Fruit fly (Drosophila melanogaster) whole organism, embryonic: ENCODE measurements around the gene stv.

Experiments
- Bgb ChIP-seq: fragments of 200-800 bp; sonication (Bioruptor generic); IDR thresholded peaks from 2 replicates; pipeline ENCODE4 v1.3.6; 2022; ENCODE audit warnings: missing biosample characterization, missing genetic modification characterization; ENCODE audit not compliant: partially characterized antibody
- CG10543 ChIP-seq: fragments of 200-800 bp; sonication (Bioruptor generic); optimal IDR thresholded peaks from 3 replicates; lab custom pipeline; 2017; ENCODE audit warnings: missing biosample characterization, mild to moderate bottlenecking, missing genetic modification characterization, moderate library complexity
- CG10654 ChIP-seq: fragments of 200-800 bp; sonication (Bioruptor generic); optimal IDR thresholded peaks from 2 replicates; lab custom pipeline; 2016; ENCODE audit warnings: missing biosample characterization, missing genetic modification characterization
- CG11723 ChIP-seq: fragments of 200-800 bp; sonication (Bioruptor generic); optimal IDR thresholded peaks from 2 replicates; lab custom pipeline; 2017; ENCODE audit warnings: missing biosample characterization, mild to moderate bottlenecking, missing genetic modification characterization
- CG1832 ChIP-seq: fragments of 200-800 bp; sonication (Bioruptor generic); optimal IDR thresholded peaks from 2 replicates; lab custom pipeline; 2017; ENCODE audit warnings: missing biosample characterization, mild to moderate bottlenecking, missing genetic modification characterization, inconsistent platforms
- CG2678 ChIP-seq: fragments of 200-800 bp; sonication (Bioruptor generic); optimal IDR thresholded peaks from 3 replicates; lab custom pipeline; 2019; ENCODE audit warnings: missing biosample characterization, mild to moderate bottlenecking, missing genetic modification characterization, moderate library complexity
- CG30020 ChIP-seq: fragments of 200-800 bp; optimal IDR thresholded peaks from 2 replicates; lab custom pipeline; 2019; ENCODE audit warnings: missing biosample characterization, mild to moderate bottlenecking, missing genetic modification characterization, moderate library complexity
- CG4404 ChIP-seq: fragments of 200-800 bp; sonication (Bioruptor generic); IDR thresholded peaks from 2 replicates; pipeline ENCODE4 v1.3.6; 2022; ENCODE audit warnings: missing biosample characterization, missing genetic modification characterization
- CG5245 ChIP-seq: fragments of 200-800 bp; sonication (Bioruptor generic); optimal IDR thresholded peaks from 3 replicates; lab custom pipeline; 2016; ENCODE audit warnings: missing biosample characterization, missing genetic modification characterization
- CG6683 ChIP-seq: fragments of 200-800 bp; sonication (Bioruptor generic); optimal IDR thresholded peaks from 2 replicates; lab custom pipeline; 2017; ENCODE audit warnings: missing biosample characterization, mild to moderate bottlenecking, missing genetic modification characterization, missing genetic modification reagents
- CG6854 ChIP-seq: fragments of 200-800 bp; sonication (Bioruptor generic); optimal IDR thresholded peaks from 3 replicates; lab custom pipeline; 2017; ENCODE audit warnings: missing biosample characterization, mild to moderate bottlenecking, missing genetic modification characterization
- CG7987 ChIP-seq: fragments of 200-800 bp; sonication (Bioruptor generic); optimal IDR thresholded peaks from 2 replicates; lab custom pipeline; 2018; ENCODE audit warnings: missing biosample characterization, mild to moderate bottlenecking, missing genetic modification characterization, moderate library complexity
- CG8388 ChIP-seq: fragments of 200-800 bp; sonication (Bioruptor generic); optimal IDR thresholded peaks from 2 replicates; lab custom pipeline; 2019; ENCODE audit warnings: missing biosample characterization, mild to moderate bottlenecking, missing genetic modification characterization, moderate library complexity
- CG8924 ChIP-seq: fragments of 200-800 bp; optimal IDR thresholded peaks from 3 replicates; lab custom pipeline; 2019; ENCODE audit warnings: missing biosample characterization, mild to moderate bottlenecking, missing genetic modification characterization, moderate library complexity
- CG9727 ChIP-seq: fragments of 200-800 bp; sonication (Bioruptor generic); optimal IDR thresholded peaks from 3 replicates; lab custom pipeline; 2017; ENCODE audit warnings: missing biosample characterization, mild to moderate bottlenecking, missing genetic modification characterization
- CG9876 ChIP-seq: fragments of 200-800 bp; sonication (Bioruptor generic); optimal IDR thresholded peaks from 2 replicates; lab custom pipeline; 2016; ENCODE audit warnings: missing biosample characterization, missing genetic modification characterization
- Deaf1 ChIP-seq: fragments of 200-800 bp; optimal IDR thresholded peaks from 3 replicates; lab custom pipeline; 2019; ENCODE audit warnings: missing biosample characterization, mild to moderate bottlenecking, missing genetic modification characterization, moderate library complexity
- Dip2 ChIP-seq: fragments of 200-800 bp; sonication (Bioruptor generic); IDR thresholded peaks from 2 replicates; pipeline ENCODE4 v1.3.6; 2022; ENCODE audit warnings: missing biosample characterization, missing genetic modification characterization
- Dp ChIP-seq: fragments of 200-800 bp; sonication (Bioruptor generic); optimal IDR thresholded peaks from 2 replicates; lab custom pipeline; 2018; ENCODE audit warnings: missing biosample characterization, mild to moderate bottlenecking, missing genetic modification characterization, moderate library complexity
- Fer1 ChIP-seq: fragments of 200-800 bp; sonication (Bioruptor generic); optimal IDR thresholded peaks from 2 replicates; lab custom pipeline; 2017; ENCODE audit warnings: missing biosample characterization, mild to moderate bottlenecking, missing genetic modification characterization
- Gug ChIP-seq: fragments of 200-800 bp; sonication (Bioruptor generic); IDR thresholded peaks from 4 replicates; pipeline ENCODE4 v1.3.6; 2022; ENCODE audit warnings: missing biosample characterization, missing genetic modification characterization
- HLH4C ChIP-seq: fragments of 200-800 bp; sonication (Bioruptor generic); IDR thresholded peaks from 3 replicates; pipeline ENCODE4 v1.3.6; 2022; ENCODE audit warnings: missing biosample characterization, missing genetic modification characterization; ENCODE audit not compliant: partially characterized antibody
- Hr3 ChIP-seq: fragments of 200-800 bp; sonication (Bioruptor generic); optimal IDR thresholded peaks from 3 replicates; lab custom pipeline; 2016; ENCODE audit warnings: missing biosample characterization, missing genetic modification characterization
- MBD-R2 ChIP-seq: fragments of 200-800 bp; sonication (Bioruptor generic); IDR thresholded peaks from 2 replicates; pipeline ENCODE4 v1.3.6; 2022; ENCODE audit warnings: missing biosample characterization, missing genetic modification characterization
- NfI ChIP-seq: fragments of 200-800 bp; sonication (Bioruptor generic); optimal IDR thresholded peaks from 3 replicates; lab custom pipeline; 2018; ENCODE audit warnings: missing biosample characterization, mild to moderate bottlenecking, missing genetic modification characterization, moderate library complexity
- Oli ChIP-seq: fragments of 200-800 bp; sonication (Bioruptor generic); optimal IDR thresholded peaks from 2 replicates; lab custom pipeline; 2018; ENCODE audit warnings: missing biosample characterization, mild to moderate bottlenecking, missing genetic modification characterization, moderate library complexity
- Ravus ChIP-seq: fragments of 200-800 bp; sonication (Bioruptor generic); IDR thresholded peaks from 2 replicates; pipeline ENCODE4 v1.3.6; 2022; ENCODE audit warnings: missing biosample characterization, missing genetic modification characterization
- Six4 ChIP-seq: fragments of 200-800 bp; sonication (Bioruptor generic); optimal IDR thresholded peaks from 2 replicates; lab custom pipeline; 2016; ENCODE audit warnings: missing biosample characterization, missing genetic modification characterization
- Usf ChIP-seq: fragments of 200-800 bp; sonication (Bioruptor generic); optimal IDR thresholded peaks from 2 replicates; lab custom pipeline; 2017; ENCODE audit warnings: missing genotype, missing biosample characterization, missing genetic modification characterization
- Xbp1 ChIP-seq: fragments of 200-800 bp; sonication (Bioruptor generic); optimal IDR thresholded peaks from 3 replicates; lab custom pipeline; 2016; ENCODE audit warnings: missing biosample characterization, mild to moderate bottlenecking, missing genetic modification characterization
- bowl ChIP-seq: fragments of 200-800 bp; sonication (Bioruptor generic); IDR thresholded peaks from 2 replicates; pipeline ENCODE4 v1.3.6; 2022; ENCODE audit warnings: missing biosample characterization, missing genetic modification characterization
- chif ChIP-seq, 2 experiments: fragments of 200-800 bp; sonication (Bioruptor generic); optimal IDR thresholded peaks; 3 replicates each; lab custom pipeline; 2016; ENCODE audit warnings: missing biosample characterization in 2 of 2, missing genetic modification characterization in 2 of 2
- crp ChIP-seq, 2 experiments: fragments of 200-800 bp; sonication (Bioruptor generic); optimal IDR thresholded peaks; 2 replicates in 1 of 2; 3 replicates in 1 of 2; lab custom pipeline; 2017; ENCODE audit warnings: missing biosample characterization in 2 of 2, missing genetic modification characterization in 2 of 2, mild to moderate bottlenecking in 1 of 2, moderate library complexity in 1 of 2
- dmrt99B ChIP-seq: fragments of 200-800 bp; sonication (Bioruptor generic); optimal IDR thresholded peaks from 2 replicates; lab custom pipeline; 2018; ENCODE audit warnings: missing biosample characterization, mild to moderate bottlenecking, missing genetic modification characterization, moderate library complexity
- eyg ChIP-seq: fragments of 200-800 bp; sonication (Bioruptor generic); optimal IDR thresholded peaks from 3 replicates; lab custom pipeline; 2016; ENCODE audit warnings: missing biosample characterization, missing genetic modification characterization
- gem ChIP-seq: fragments of 200-800 bp; sonication (Bioruptor generic); optimal IDR thresholded peaks from 2 replicates; lab custom pipeline; 2019; ENCODE audit warnings: missing biosample characterization, mild to moderate bottlenecking, missing genetic modification characterization, moderate library complexity
- grau ChIP-seq: fragments of 200-800 bp; optimal IDR thresholded peaks from 3 replicates; lab custom pipeline; 2019; ENCODE audit warnings: missing biosample characterization, mild to moderate bottlenecking, missing genetic modification characterization, moderate library complexity
- psq ChIP-seq: fragments of 200-800 bp; sonication (Bioruptor generic); optimal IDR thresholded peaks from 2 replicates; lab custom pipeline; 2017; ENCODE audit warnings: missing biosample characterization, missing genetic modification characterization
- rib ChIP-seq: fragments of 200-800 bp; sonication (Bioruptor generic); IDR thresholded peaks from 2 replicates; pipeline ENCODE4 v1.3.6; 2022; ENCODE audit warnings: missing biosample characterization, missing genetic modification characterization
- ro ChIP-seq: fragments of 200-800 bp; sonication (Bioruptor generic); IDR thresholded peaks from 2 replicates; pipeline ENCODE4 v1.3.6; 2022; ENCODE audit warnings: missing biosample characterization, missing genetic modification characterization
- row ChIP-seq: fragments of 200-800 bp; sonication (Bioruptor generic); IDR thresholded peaks from 3 replicates; pipeline ENCODE4 v1.3.6; 2022; ENCODE audit warnings: missing biosample characterization, missing genetic modification characterization
- scrt ChIP-seq: fragments of 200-800 bp; sonication (Bioruptor generic); optimal IDR thresholded peaks from 2 replicates; lab custom pipeline; 2018; ENCODE audit warnings: missing biosample characterization, mild to moderate bottlenecking, missing genetic modification characterization, moderate library complexity
- sd ChIP-seq: fragments of 200-800 bp; sonication (Bioruptor generic); optimal IDR thresholded peaks from 3 replicates; lab custom pipeline; 2018; ENCODE audit warnings: missing biosample characterization, mild to moderate bottlenecking, missing genetic modification characterization, moderate library complexity
- sisA ChIP-seq: fragments of 200-800 bp; sonication (Bioruptor generic); IDR thresholded peaks from 2 replicates; pipeline ENCODE4 v1.3.6; 2022; ENCODE audit warnings: missing biosample characterization, missing genetic modification characterization
- tap ChIP-seq: fragments of 200-800 bp; optimal IDR thresholded peaks from 3 replicates; lab custom pipeline; 2019; ENCODE audit warnings: missing biosample characterization, mild to moderate bottlenecking, missing genetic modification characterization, moderate library complexity
- tgo ChIP-seq: fragments of 200-800 bp; sonication (Bioruptor generic); IDR thresholded peaks from 3 replicates; pipeline ENCODE4 v1.3.6; 2022; ENCODE audit warnings: missing biosample characterization, missing genetic modification characterization
- tll ChIP-seq, 2 experiments: fragments of 200-800 bp in 1 of 2; fragments of >200 bp in 1 of 2; sonication (Bioruptor generic) in 1 of 2; optimal IDR thresholded peaks; 2 replicates each; lab custom pipeline; 2017 to 2019; ENCODE audit warnings: missing biosample characterization in 2 of 2, missing genetic modification characterization in 2 of 2, mild to moderate bottlenecking in 1 of 2, moderate library complexity in 1 of 2
- trem ChIP-seq: fragments of 200-800 bp; optimal IDR thresholded peaks from 3 replicates; lab custom pipeline; 2019; ENCODE audit warnings: missing biosample characterization, mild to moderate bottlenecking, missing genetic modification characterization, moderate library complexity
- zen2 ChIP-seq: fragments of 200-800 bp; sonication (Bioruptor generic); IDR thresholded peaks from 3 replicates; pipeline ENCODE4 v1.3.6; 2022; ENCODE audit warnings: missing biosample characterization, missing genetic modification characterization; ENCODE audit not compliant: partially characterized antibody

stv gene

dm6 chr3L:13488129-13488876, 11.0 kb downstream of the stv start (continued):
- TF ChIP-seq zen2 (GFP tag; lab: Robert Waterston, UW) = no peak
- no peak for TF ChIP-seq HLH4C (GFP tag; lab: Robert Waterston, UW)
- TF ChIP-seq CG7987 (GFP tag; lab: Kevin White, UChicago) = no peak
- no peak for TF ChIP-seq Dip2
- no peak for TF ChIP-seq scrt (GFP tag; lab: Kevin White, UChicago)
- TF ChIP-seq Deaf1 (tag; lab: Kevin White, UChicago) = peak; percentile 55
- TF ChIP-seq rib = no peak
- TF ChIP-seq trem (tag; lab: Kevin White, UChicago) = no peak
- TF ChIP-seq Bgb = no peak
- peak; percentile 9 for TF ChIP-seq gem (tag; lab: Kevin White, UChicago)
- peak; percentile 18 for TF ChIP-seq tap
- no peak for TF ChIP-seq Dp (GFP tag; lab: Kevin White, UChicago)
- TF ChIP-seq CG8388 (GFP tag; lab: Kevin White, UChicago) = peak; percentile 88
- no peak for TF ChIP-seq CG9727
- no peak for TF ChIP-seq crp (GFP tag; optimal IDR thresholded peaks at IDR 0.05; lab: Kevin White, UChicago)
- no peak for TF ChIP-seq CG11723
- TF ChIP-seq CG8924 = no peak
- no peak for TF ChIP-seq ro (GFP tag; lab: Robert Waterston, UW)
- TF ChIP-seq tll (GFP tag; optimal IDR thresholded peaks at IDR 0.05; lab: Kevin White, UChicago) = no peak
- peak; percentile 97 for TF ChIP-seq sd
- no peak for TF ChIP-seq Fer1 (GFP tag; lab: Kevin White, UChicago)
- no peak for TF ChIP-seq CG6683 (GFP tag; lab: Kevin White, UChicago)
- TF ChIP-seq MBD-R2 = no peak
- TF ChIP-seq CG5245 (GFP tag; lab: Kevin White, UChicago) = no peak
- no peak for TF ChIP-seq Usf (GFP tag; lab: Kevin White, UChicago)
- peak; percentile 2 for TF ChIP-seq Xbp1 (GFP tag; lab: Kevin White, UChicago)
- TF ChIP-seq CG30020 (tag; lab: Kevin White, UChicago) = no peak
- no peak for TF ChIP-seq NfI (GFP tag; lab: Kevin White, UChicago)
- no peak for TF ChIP-seq sisA (GFP tag; lab: Robert Waterston, UW)
- TF ChIP-seq CG2678 (tag; lab: Kevin White, UChicago) = peak; percentile 5
- TF ChIP-seq tgo (GFP tag; lab: Robert Waterston, UW) = no peak
- TF ChIP-seq CG4404 (GFP tag; lab: Robert Waterston, UW) = no peak
- TF ChIP-seq CG6854 (GFP tag; lab: Kevin White, UChicago) = no peak
- no peak for TF ChIP-seq Six4 (GFP tag; lab: Kevin White, UChicago)
- TF ChIP-seq bowl (GFP tag; lab: Robert Waterston, UW) = no peak
- no peak for TF ChIP-seq Gug (GFP tag; lab: Robert Waterston, UW)
- no peak for TF ChIP-seq CG10543 (GFP tag; lab: Kevin White, UChicago)
- TF ChIP-seq CG1832 (GFP tag; lab: Kevin White, UChicago) = no peak
- peak; percentile 15 for TF ChIP-seq dmrt99B (tag; lab: Kevin White, UChicago)
- no peak for TF ChIP-seq Ravus (GFP tag; lab: Robert Waterston, UW)
- TF ChIP-seq CG9876 = no peak
- no peak for TF ChIP-seq eyg
- no peak for TF ChIP-seq Oli
- no peak for TF ChIP-seq CG10654 (GFP tag; lab: Kevin White, UChicago)
- no peak for TF ChIP-seq Hr3 (GFP tag; lab: Kevin White, UChicago)
- TF ChIP-seq grau (tag; lab: Kevin White, UChicago) = no peak
- TF ChIP-seq chif (GFP tag; optimal IDR thresholded peaks at IDR 0.05; lab: Kevin White, UChicago) = peak in 1 of 2 experiments; percentile 4
- TF ChIP-seq row (GFP tag; lab: Robert Waterston, UW) = peak; percentile 40; the same call in 1 of the 3 replicates
- no peak for TF ChIP-seq psq (GFP tag; lab: Kevin White, UChicago)
